Worm (Caenorhabditis elegans) whole organism, L4 larva: ENCODE data around the gene F17E5.2.

Experiments used
- D1046.2 ChIP-seq: fragments of 200-800 bp; sonication (Bioruptor generic); IDR thresholded peaks from 2 replicates; pipeline ENCODE4 v1.3.6; 2022; ENCODE audit warnings: missing genetic modification characterization, missing compliant biosample characterization
- nhr-48 ChIP-seq: sonication (generic microtip); optimal IDR thresholded peaks from 2 replicates; lab custom pipeline; 2016; ENCODE audit warnings: mild to moderate bottlenecking, missing genetic modification characterization, missing compliant biosample characterization
- spr-3 ChIP-seq: fragments of 200-800 bp; sonication (Bioruptor generic); optimal IDR thresholded peaks from 2 replicates; lab custom pipeline; 2018; ENCODE audit warnings: mild to moderate bottlenecking, missing genetic modification characterization, missing compliant biosample characterization

- TF ChIP-seq D1046.2 (GFP tag; lab: Robert Waterston, UW) (no peak), spr-3 (GFP tag; lab: Kevin White, UChicago) (no peak), nhr-48 (tag; lab: Kevin White, UChicago) (no peak)
Measured at ce11 chrX:12415832-12416231, 21.8 kb downstream of the F17E5.2 start.
